Fruit fly (Drosophila melanogaster): ENCODE results near the gene GluRIIB.

The GluRIIB gene

DNA sequence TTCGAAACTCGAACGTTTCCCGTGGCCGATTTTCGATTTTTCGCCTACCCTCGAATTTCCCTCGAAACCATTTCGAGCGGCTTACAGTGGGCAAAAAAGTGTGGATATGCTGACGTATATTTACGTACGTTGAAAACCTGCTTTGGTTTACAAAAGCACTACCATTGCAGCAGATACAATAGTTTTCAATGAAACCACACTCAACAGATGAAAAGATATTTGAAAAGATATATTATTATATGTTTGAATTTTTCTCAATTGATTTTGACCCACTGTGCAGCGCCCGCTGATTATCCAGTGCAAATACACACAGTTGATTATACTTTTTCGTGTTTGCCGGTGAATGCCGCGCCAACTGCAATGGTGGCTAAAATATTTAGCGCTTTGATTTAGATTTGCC lies 51.0 kb downstream of the GluRIIB start (continued):
- TF ChIP-seq repo (GFP tag; optimal IDR thresholded peaks at IDR 0.05), result no peak
- no peak for TF ChIP-seq CG17568 (GFP tag; optimal IDR thresholded peaks at IDR 0.05)
- TF ChIP-seq az2 (GFP tag; optimal IDR thresholded peaks at IDR 0.05), result no peak
- no peak for TF ChIP-seq CG10959 (GFP tag; IDR thresholded peaks at IDR 0.05)
- no peak for TF ChIP-seq CG11696 (GFP tag; IDR thresholded peaks at IDR 0.05)
- no peak for TF ChIP-seq CG13624 (GFP tag; optimal IDR thresholded peaks at IDR 0.05)
- no peak for TF ChIP-seq sens-2 (GFP tag; IDR thresholded peaks at IDR 0.05)
- TF ChIP-seq CG9797 (GFP tag; optimal IDR thresholded peaks at IDR 0.05), result no peak
- TF ChIP-seq CG9817 (tag; optimal IDR thresholded peaks at IDR 0.05), result no peak
- TF ChIP-seq CG15479 (GFP tag; optimal IDR thresholded peaks at IDR 0.05), result no peak
- no peak for TF ChIP-seq Spps (tag; optimal IDR thresholded peaks at IDR 0.05)
- TF ChIP-seq CG11723 (GFP tag; optimal IDR thresholded peaks at IDR 0.05), result no peak
- no peak for TF ChIP-seq CG43689 (GFP tag; IDR thresholded peaks at IDR 0.05)
- peak; percentile 54 for TF ChIP-seq CG8359 (GFP tag; optimal IDR thresholded peaks at IDR 0.05; ENCODE audit: borderline replicate concordance)
- TF ChIP-seq Hsf (GFP tag; optimal IDR thresholded peaks at IDR 0.05), result peak; percentile 22
- TF ChIP-seq Mrtf (GFP tag; IDR thresholded peaks at IDR 0.05), result no peak
- TF ChIP-seq CG7839 (tag; optimal IDR thresholded peaks at IDR 0.05), result peak; percentile 49
- no peak for TF ChIP-seq cwo (GFP tag; optimal IDR thresholded peaks at IDR 0.05)
- TF ChIP-seq ind (GFP tag; optimal IDR thresholded peaks at IDR 0.05), result peak; percentile 15
- TF ChIP-seq CG4617 (GFP tag; optimal IDR thresholded peaks at IDR 0.05; ENCODE audit: borderline replicate concordance), result no peak
- no peak for TF ChIP-seq CG3838 (GFP tag; optimal IDR thresholded peaks at IDR 0.05)
- TF ChIP-seq CG1602 (GFP tag; optimal IDR thresholded peaks at IDR 0.05), result peak; percentile 2
- TF ChIP-seq CG5953 (GFP tag; IDR thresholded peaks at IDR 0.05), result no peak
- no peak for TF ChIP-seq Nf-YA (GFP tag; IDR thresholded peaks at IDR 0.05)
- no peak for TF ChIP-seq CG7556 (GFP tag; optimal IDR thresholded peaks at IDR 0.05)
- TF ChIP-seq danr (GFP tag; IDR thresholded peaks at IDR 0.05), result no peak
- TF ChIP-seq CG13424 (tag; optimal IDR thresholded peaks at IDR 0.05), result peak; percentile 28
- TF ChIP-seq kay (GFP tag; optimal IDR thresholded peaks at IDR 0.05), result no peak
- TF ChIP-seq CG6683 (GFP tag; optimal IDR thresholded peaks at IDR 0.05), result no peak
- TF ChIP-seq ase (GFP tag; IDR thresholded peaks at IDR 0.05), result no peak
- no peak for TF ChIP-seq CG13123 (GFP tag; optimal IDR thresholded peaks at IDR 0.05)
- TF ChIP-seq Ada2b (GFP tag; IDR thresholded peaks at IDR 0.05), result peak; percentile 16; the same call in 1 of the 2 replicates
- no peak for TF ChIP-seq caup (GFP tag; optimal IDR thresholded peaks at IDR 0.05; ENCODE audit: severe bottlenecking)
- no peak for TF ChIP-seq Chrac-16 (GFP tag; optimal IDR thresholded peaks at IDR 0.05)
- TF ChIP-seq Doc2 (GFP tag; IDR thresholded peaks at IDR 0.05), result no peak
- peak; percentile 35 for TF ChIP-seq CG30403 (GFP tag; optimal IDR thresholded peaks at IDR 0.05)
- no peak for TF ChIP-seq CG10979 (tag; optimal IDR thresholded peaks at IDR 0.05)
- no peak for TF ChIP-seq nau (GFP tag; optimal IDR thresholded peaks at IDR 0.05)
- TF ChIP-seq CG12659 (GFP tag; optimal IDR thresholded peaks at IDR 0.05), result no peak
- peak; percentile 21 for TF ChIP-seq CG10267 (tag; optimal IDR thresholded peaks at IDR 0.05)
- TF ChIP-seq Atf-2 (GFP tag; optimal IDR thresholded peaks at IDR 0.05), result no peak
- TF ChIP-seq CG6765 (GFP tag; optimal IDR thresholded peaks at IDR 0.05), result no peak
- TF ChIP-seq Oaz (GFP tag; IDR thresholded peaks at IDR 0.05), result no peak
- no peak for TF ChIP-seq CG31388 (GFP tag; optimal IDR thresholded peaks at IDR 0.05)
- no peak for TF ChIP-seq CG15514 (GFP tag; optimal IDR thresholded peaks at IDR 0.05)
- no peak for TF ChIP-seq CG17359 (tag; optimal IDR thresholded peaks at IDR 0.05)
- no peak for TF ChIP-seq Stat92E (GFP tag; optimal IDR thresholded peaks at IDR 0.05)
- TF ChIP-seq CG6254 (GFP tag; optimal IDR thresholded peaks at IDR 0.05), result peak; percentile 24
- TF ChIP-seq kni (GFP tag; optimal IDR thresholded peaks at IDR 0.05), result no peak
- no peak for TF ChIP-seq CG6791 (GFP tag; IDR thresholded peaks at IDR 0.05; ENCODE audit: partially characterized antibody)
- TF ChIP-seq CG10209 (GFP tag; optimal IDR thresholded peaks at IDR 0.05), result peak; percentile 21

Data from whole organism, embryonic.